Fruit fly (Drosophila melanogaster): ENCODE measurements around the gene CG3386.

dm6 chr3L:710345-710822 is 28.1 kb upstream of the CG3386 start, which contains the start of gene CkIIalpha-i3:
- TF ChIP-seq CG18476 (GFP tag; optimal IDR thresholded peaks at IDR 0.05), result no peak
- no peak for TF ChIP-seq dan (GFP tag; IDR thresholded peaks at IDR 0.05)
- no peak for TF ChIP-seq CG12659 (GFP tag; optimal IDR thresholded peaks at IDR 0.05)
- no peak for TF ChIP-seq CG1602 (GFP tag; optimal IDR thresholded peaks at IDR 0.05)
- TF ChIP-seq CG6654 (GFP tag; optimal IDR thresholded peaks at IDR 0.05), result no peak
- TF ChIP-seq YL-1 (GFP tag; optimal IDR thresholded peaks at IDR 0.05), result no peak
- TF ChIP-seq chn (GFP tag; optimal IDR thresholded peaks at IDR 0.05), result no peak
- TF ChIP-seq CG3065 (GFP tag; optimal IDR thresholded peaks at IDR 0.05), result no peak
- TF ChIP-seq lola (GFP tag; optimal IDR thresholded peaks at IDR 0.05), result no peak
- no peak for TF ChIP-seq psq (GFP tag; optimal IDR thresholded peaks at IDR 0.05)
- no peak for TF ChIP-seq CG33557 (GFP tag; optimal IDR thresholded peaks at IDR 0.05)
- TF ChIP-seq CG12155 (GFP tag; optimal IDR thresholded peaks at IDR 0.05), result no peak
